Worm (Caenorhabditis elegans): ENCODE data around the gene hcp-3.

The hcp-3 gene

DNA sequence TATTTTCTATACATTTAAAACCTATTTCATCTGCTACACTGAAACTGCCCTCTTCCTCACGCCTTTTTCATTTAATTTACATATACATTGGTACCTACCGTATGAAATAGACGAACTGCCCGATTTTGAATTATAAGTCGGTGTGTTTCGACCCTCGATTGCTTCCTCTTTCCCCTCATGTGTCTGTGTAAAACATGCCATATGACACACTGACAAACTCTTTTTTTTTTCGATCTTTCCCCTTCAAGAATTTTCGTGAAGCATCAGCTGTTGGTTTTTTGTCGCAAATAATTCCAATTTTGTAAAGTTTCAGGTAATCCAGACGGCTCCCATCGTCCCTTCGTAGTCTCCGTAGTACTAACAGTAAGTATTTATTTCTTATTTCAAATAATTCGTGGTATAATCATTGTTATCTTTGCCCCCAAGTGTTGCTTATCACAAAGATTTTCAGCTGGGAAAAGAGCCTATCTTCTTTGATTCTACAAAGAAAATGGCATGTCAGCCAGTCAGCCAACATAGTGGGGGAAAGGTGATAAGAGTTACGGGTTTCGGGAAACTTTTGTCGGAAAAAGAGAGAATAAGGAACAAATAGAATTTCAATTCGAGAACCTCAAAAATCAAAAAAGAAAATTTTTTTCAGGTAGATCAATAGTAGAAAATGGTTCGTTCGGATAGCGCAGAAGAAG is 5.7 kb upstream of the hcp-3 start:
- TF ChIP-seq hlh-8 (tag; optimal IDR thresholded peaks at IDR 0.05), result no peak
- no peak for TF ChIP-seq K02D7.2 (tag; optimal IDR thresholded peaks at IDR 0.05)
- TF ChIP-seq ceh-9 (tag; optimal IDR thresholded peaks at IDR 0.05), result no peak
- no peak for TF ChIP-seq pag-3 (tag; optimal IDR thresholded peaks at IDR 0.05; ENCODE audit: borderline replicate concordance)
- TF ChIP-seq elt-2 (tag; optimal IDR thresholded peaks at IDR 0.05), result peak; percentile 93

DNA sequence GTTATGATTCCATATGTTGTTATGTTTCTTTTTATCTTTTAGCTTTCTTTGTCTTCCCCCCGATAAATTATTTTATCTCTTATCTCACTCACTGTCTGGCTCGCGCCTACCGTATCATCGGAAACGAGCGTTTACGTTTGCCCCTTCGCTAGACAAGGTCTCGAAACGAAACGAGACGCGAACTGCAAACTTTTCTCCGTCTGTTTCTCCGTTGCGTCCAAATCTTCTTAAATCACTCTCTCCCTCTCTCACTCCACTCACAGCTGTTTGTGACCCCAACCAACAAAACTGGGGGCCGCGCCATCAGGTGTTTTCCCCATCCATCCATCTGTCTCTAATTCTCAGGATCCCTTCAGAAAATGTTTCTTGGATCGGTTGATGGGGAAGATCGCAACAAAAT is 3.9 kb upstream of the hcp-3 start:
- TF ChIP-seq ceh-18 (tag; optimal IDR thresholded peaks at IDR 0.05), result peak; percentile 7
- no peak for TF ChIP-seq fax-1 (tag; optimal IDR thresholded peaks at IDR 0.05)
- no peak for TF ChIP-seq dmd-4 (tag; optimal IDR thresholded peaks at IDR 0.05; ENCODE audit: borderline replicate concordance)

DNA sequence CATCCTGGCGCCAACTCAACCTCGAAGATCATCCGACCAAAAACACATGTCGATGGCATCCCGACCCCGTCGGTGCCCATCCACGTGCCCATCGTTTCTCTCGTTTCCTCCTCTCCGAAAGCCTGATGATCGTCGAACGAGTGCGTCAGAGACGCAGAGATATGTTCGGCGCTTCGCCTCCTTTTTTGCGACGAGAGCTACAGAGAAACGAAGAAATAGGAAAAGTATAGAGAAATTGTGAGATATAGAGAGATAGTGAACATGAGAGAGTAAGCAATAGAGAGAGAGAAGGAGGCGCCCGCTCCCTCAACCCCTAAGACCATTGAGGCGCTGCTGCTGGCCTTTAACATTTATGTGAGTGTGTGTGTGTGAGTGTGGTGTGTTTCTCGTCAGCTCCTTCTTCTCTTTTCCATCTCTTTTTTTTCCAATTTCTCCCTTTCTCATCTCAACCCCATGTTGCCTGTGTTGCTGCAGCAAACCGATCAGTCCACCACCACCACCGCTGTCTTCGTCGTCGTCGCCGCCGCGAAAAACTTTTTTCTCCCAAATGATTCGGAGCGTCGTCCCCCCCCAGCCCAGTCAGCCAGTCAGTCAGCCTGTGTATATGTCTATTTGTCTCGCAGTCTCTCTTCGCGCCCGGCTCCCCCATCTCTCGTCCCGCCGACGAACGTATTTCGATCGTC is 3.0 kb upstream of the hcp-3 start, which contains the start of gene hlh-11:
TSS of gene hlh-11 (plus strand) at position 633 of the 683 bp plus-strand sequence.
- TF ChIP-seq F13H6.1 (tag; optimal IDR thresholded peaks at IDR 0.05) (peak; percentile 71), ceh-24 (tag; optimal IDR thresholded peaks at IDR 0.05) (no peak), pha-2 (tag; optimal IDR thresholded peaks at IDR 0.05) (no peak), ceh-30 (tag; optimal IDR thresholded peaks at IDR 0.05) (no peak), pha-4 (tag; optimal IDR thresholded peaks at IDR 0.05) (no peak), fax-1 (tag; optimal IDR thresholded peaks at IDR 0.05) (no peak), fkh-10 (GFP tag; optimal IDR thresholded peaks at IDR 0.05) (no peak), hlh-6 (tag; optimal IDR thresholded peaks at IDR 0.05) (no peak), unc-3 (GFP tag; conservative IDR thresholded peaks at IDR 0.05) (no peak), unc-3 (tag; optimal IDR thresholded peaks at IDR 0.05) (no peak), tbx-7 (tag; optimal IDR thresholded peaks at IDR 0.05) (no peak), pax-1 (tag; optimal IDR thresholded peaks at IDR 0.05) (no peak), ets-4 (tag; optimal IDR thresholded peaks at IDR 0.05) (peak; percentile 41), ztf-16 (tag; optimal IDR thresholded peaks at IDR 0.05) (no peak), elt-4 (tag; optimal IDR thresholded peaks at IDR 0.05) (no peak), unc-86 (tag; optimal IDR thresholded peaks at IDR 0.05) (no peak), nhr-232 (tag; optimal IDR thresholded peaks at IDR 0.05) (no peak), hlh-15 (tag; optimal IDR thresholded peaks at IDR 0.05) (no peak), nfya-1 (tag; optimal IDR thresholded peaks at IDR 0.05) (peak; percentile 77), eyg-1 (tag; optimal IDR thresholded peaks at IDR 0.05) (no peak), pat-9 (tag; optimal IDR thresholded peaks at IDR 0.05) (peak; percentile 35), ceh-6 (GFP tag; optimal IDR thresholded peaks at IDR 0.05) (peak; percentile 23), C38D4.7 (GFP tag; optimal IDR thresholded peaks at IDR 0.05) (no peak), ahr-1 (tag; optimal IDR thresholded peaks at IDR 0.05) (no peak), ceh-48 (tag; optimal IDR thresholded peaks at IDR 0.05) (no peak), nhr-11 (tag; optimal IDR thresholded peaks at IDR 0.05) (no peak), hlh-8 (tag; optimal IDR thresholded peaks at IDR 0.05) (peak; percentile 59), ceh-34 (tag; optimal IDR thresholded peaks at IDR 0.05) (peak; percentile 59), zip-5 (tag; optimal IDR thresholded peaks at IDR 0.05) (no peak), ceh-45 (GFP tag; IDR thresholded peaks at IDR 0.05) (no peak), madf-2 (tag; optimal IDR thresholded peaks at IDR 0.05) (no peak), ref-2 (tag; optimal IDR thresholded peaks at IDR 0.05) (no peak), T23F11.4 (GFP tag; optimal IDR thresholded peaks at IDR 0.05) (no peak), elt-2 (tag; optimal IDR thresholded peaks at IDR 0.05) (no peak), che-1 (tag; optimal IDR thresholded peaks at IDR 0.05) (no peak), ceh-9 (tag; optimal IDR thresholded peaks at IDR 0.05) (no peak), K09A11.1 (tag; optimal IDR thresholded peaks at IDR 0.05; ENCODE audit: insufficient read depth) (peak; percentile 17), odd-2 (tag; optimal IDR thresholded peaks at IDR 0.05) (no peak), ama-1 (optimal IDR thresholded peaks at IDR 0.05) (no peak), lim-6 (tag; optimal IDR thresholded peaks at IDR 0.05) (no peak), ceh-14 (tag; optimal IDR thresholded peaks at IDR 0.05) (peak; percentile 26), C08G9.2 (tag; optimal IDR thresholded peaks at IDR 0.05) (no peak), unc-55 (GFP tag; optimal IDR thresholded peaks at IDR 0.05) (peak; percentile 41), pag-3 (tag; optimal IDR thresholded peaks at IDR 0.05; ENCODE audit: borderline replicate concordance) (no peak)
